Worm (Caenorhabditis elegans) whole organism, L3 larva: ENCODE results near the gene Y53C12B.7.

Experiments
- mdl-1 ChIP-seq: fragments of 150-350 bp; optimal IDR thresholded peaks from 2 replicates; lab custom pipeline; 2014; ENCODE audit warnings: missing biosample characterization, missing genetic modification characterization
- nhr-25 ChIP-seq: sonication (generic microtip); optimal IDR thresholded peaks from 2 replicates; lab custom pipeline; 2017; ENCODE audit warnings: missing biosample characterization, missing genetic modification characterization

ce11 chrII:9782337-9782736 is 29.3 kb upstream of the Y53C12B.7 start, which contains the start of gene T10B9.14:
- TF ChIP-seq nhr-25 (tag; lab: Kevin White, UChicago): no peak
- TF ChIP-seq mdl-1 (tag; lab: Kevin White, UChicago): no peak
